Fruit fly (Drosophila melanogaster): ENCODE results near the gene Ent3.

- TF ChIP-seq CG15336 (GFP tag; IDR thresholded peaks at IDR 0.05), result no peak
- no peak for TF ChIP-seq Lpt (GFP tag; optimal IDR thresholded peaks at IDR 0.05)
- no peak for TF ChIP-seq Hr39 (GFP tag; optimal IDR thresholded peaks at IDR 0.05)
- no peak for TF ChIP-seq pdm3 (GFP tag; optimal IDR thresholded peaks at IDR 0.05)
- TF ChIP-seq CG32006 (GFP tag; optimal IDR thresholded peaks at IDR 0.05), result no peak
- no peak for TF ChIP-seq fd59A (GFP tag; optimal IDR thresholded peaks at IDR 0.05)
- no peak for TF ChIP-seq CG11294 (GFP tag; IDR thresholded peaks at IDR 0.05)
- TF ChIP-seq CG6792 (GFP tag; optimal IDR thresholded peaks at IDR 0.05), result no peak
- TF ChIP-seq Gug (GFP tag; IDR thresholded peaks at IDR 0.05), result no peak
- TF ChIP-seq CG8319 (GFP tag; optimal IDR thresholded peaks at IDR 0.05), result no peak
- TF ChIP-seq CG1621 (tag; optimal IDR thresholded peaks at IDR 0.05), result no peak
- no peak for TF ChIP-seq CG6276 (GFP tag; optimal IDR thresholded peaks at IDR 0.05)
- TF ChIP-seq OdsH (GFP tag; optimal IDR thresholded peaks at IDR 0.05), result no peak
- no peak for TF ChIP-seq Blimp-1 (GFP tag; optimal IDR thresholded peaks at IDR 0.05)
Observed at dm6 chr3L:12857553-12858122, 4.2 kb downstream of the Ent3 start.
